Worm (Caenorhabditis elegans): Measurements from ENCODE around the gene srx-33.

srx-33 gene

ce11 chrV:7103247-7103646 is 15.4 kb downstream of the srx-33 start, which contains the start of gene odr-2:
Gene odr-2, plus strand, starts transcription at chrV:7103547.
- TF ChIP-seq cog-1 (tag; optimal IDR thresholded peaks at IDR 0.05) = no peak
- TF ChIP-seq ztf-29 (GFP tag; IDR thresholded peaks at IDR 0.05) = no peak
- no peak for TF ChIP-seq med-1 (GFP tag; optimal IDR thresholded peaks at IDR 0.05; ENCODE audit: insufficient read depth)
- TF ChIP-seq ztf-23 (GFP tag; IDR thresholded peaks at IDR 0.05) = no peak
- no peak for TF ChIP-seq klf-2 (GFP tag; conservative IDR thresholded peaks at IDR 0.05)

ce11 chrV:7096811-7097210 is 21.9 kb downstream of the srx-33 start:
- TF ChIP-seq flt-1 (GFP tag; IDR thresholded peaks at IDR 0.05) = no peak
- no peak for TF ChIP-seq klf-2 (GFP tag; conservative IDR thresholded peaks at IDR 0.05)
- TF ChIP-seq cog-1 (tag; optimal IDR thresholded peaks at IDR 0.05) = no peak
- TF ChIP-seq med-1 (GFP tag; optimal IDR thresholded peaks at IDR 0.05; ENCODE audit: insufficient read depth) = no peak
- no peak for TF ChIP-seq ztf-29 (GFP tag; IDR thresholded peaks at IDR 0.05)
- no peak for TF ChIP-seq T22C8.4 (GFP tag; IDR thresholded peaks at IDR 0.05)
- no peak for TF ChIP-seq ref-1 (GFP tag; conservative IDR thresholded peaks at IDR 0.05)

- no peak for TF ChIP-seq ref-1 (GFP tag; conservative IDR thresholded peaks at IDR 0.05)
- no peak for TF ChIP-seq T22C8.4 (GFP tag; IDR thresholded peaks at IDR 0.05)
- no peak for TF ChIP-seq med-1 (GFP tag; optimal IDR thresholded peaks at IDR 0.05; ENCODE audit: insufficient read depth)
- TF ChIP-seq tab-1 (GFP tag; IDR thresholded peaks at IDR 0.05) = no peak
- no peak for TF ChIP-seq ztf-23 (GFP tag; IDR thresholded peaks at IDR 0.05)
- no peak for TF ChIP-seq flt-1 (GFP tag; IDR thresholded peaks at IDR 0.05)
- TF ChIP-seq cog-1 (tag; optimal IDR thresholded peaks at IDR 0.05) = no peak
- TF ChIP-seq ztf-29 (GFP tag; IDR thresholded peaks at IDR 0.05) = no peak
- TF ChIP-seq klf-2 (GFP tag; conservative IDR thresholded peaks at IDR 0.05) = no peak
Observed at ce11 chrV:7096129-7096730, 22.5 kb downstream of the srx-33 start.

- TF ChIP-seq flt-1 (GFP tag; IDR thresholded peaks at IDR 0.05) (no peak), T22C8.4 (GFP tag; IDR thresholded peaks at IDR 0.05) (no peak), tab-1 (GFP tag; IDR thresholded peaks at IDR 0.05) (no peak), ref-1 (GFP tag; conservative IDR thresholded peaks at IDR 0.05) (no peak), klf-2 (GFP tag; conservative IDR thresholded peaks at IDR 0.05) (no peak), ztf-23 (GFP tag; IDR thresholded peaks at IDR 0.05) (no peak), med-1 (GFP tag; optimal IDR thresholded peaks at IDR 0.05; ENCODE audit: insufficient read depth) (no peak), cog-1 (tag; optimal IDR thresholded peaks at IDR 0.05) (no peak), ztf-29 (GFP tag; IDR thresholded peaks at IDR 0.05) (no peak)
Observed at ce11 chrV:7095254-7095990, 23.3 kb downstream of the srx-33 start.

- TF ChIP-seq T22C8.4 (GFP tag; IDR thresholded peaks at IDR 0.05) (peak; percentile 38; the same call in 1 of the 2 replicates), ref-1 (GFP tag; conservative IDR thresholded peaks at IDR 0.05) (no peak)
Observed at ce11 chrV:7093720-7094401, 24.8 kb downstream of the srx-33 start, which contains the start of gene nhr-135. Gene nhr-135, minus strand, starts transcription at chrV:7093770.

ce11 chrV:7091287-7091686 is 27.4 kb downstream of the srx-33 start, which contains the start of gene nhr-286:
Gene nhr-286, minus strand, starts transcription at chrV:7091610.
- TF ChIP-seq T22C8.4 (GFP tag; IDR thresholded peaks at IDR 0.05) = no peak
- no peak for TF ChIP-seq klf-2 (GFP tag; conservative IDR thresholded peaks at IDR 0.05)
- TF ChIP-seq ztf-23 (GFP tag; IDR thresholded peaks at IDR 0.05) = no peak
- no peak for TF ChIP-seq flt-1 (GFP tag; IDR thresholded peaks at IDR 0.05)
- TF ChIP-seq ref-1 (GFP tag; conservative IDR thresholded peaks at IDR 0.05) = no peak
- TF ChIP-seq ztf-29 (GFP tag; IDR thresholded peaks at IDR 0.05) = no peak
- no peak for TF ChIP-seq tab-1 (GFP tag; IDR thresholded peaks at IDR 0.05)
- TF ChIP-seq med-1 (GFP tag; optimal IDR thresholded peaks at IDR 0.05; ENCODE audit: insufficient read depth) = no peak
- no peak for TF ChIP-seq cog-1 (tag; optimal IDR thresholded peaks at IDR 0.05)

ce11 chrV:7089217-7089616 is 29.5 kb downstream of the srx-33 start:
- no peak for TF ChIP-seq cog-1 (tag; optimal IDR thresholded peaks at IDR 0.05)

- no peak for TF ChIP-seq flt-1 (GFP tag; IDR thresholded peaks at IDR 0.05)
- TF ChIP-seq ref-1 (GFP tag; conservative IDR thresholded peaks at IDR 0.05) = no peak
- TF ChIP-seq klf-2 (GFP tag; conservative IDR thresholded peaks at IDR 0.05) = no peak
- TF ChIP-seq ztf-23 (GFP tag; IDR thresholded peaks at IDR 0.05) = no peak
- no peak for TF ChIP-seq tab-1 (GFP tag; IDR thresholded peaks at IDR 0.05)
- TF ChIP-seq ztf-29 (GFP tag; IDR thresholded peaks at IDR 0.05) = no peak
- no peak for TF ChIP-seq cog-1 (tag; optimal IDR thresholded peaks at IDR 0.05)
- TF ChIP-seq T22C8.4 (GFP tag; IDR thresholded peaks at IDR 0.05) = no peak
- TF ChIP-seq med-1 (GFP tag; optimal IDR thresholded peaks at IDR 0.05; ENCODE audit: insufficient read depth) = no peak
Observed at ce11 chrV:7087340-7087739, 31.4 kb downstream of the srx-33 start.

ce11 chrV:7085518-7086104 is 33.1 kb downstream of the srx-33 start, which contains the start of gene VC5.2:
Gene VC5.2, plus strand, starts transcription at chrV:7085956.
- TF ChIP-seq ref-1 (GFP tag; conservative IDR thresholded peaks at IDR 0.05) (no peak), tab-1 (GFP tag; IDR thresholded peaks at IDR 0.05) (no peak), klf-2 (GFP tag; conservative IDR thresholded peaks at IDR 0.05) (no peak), flt-1 (GFP tag; IDR thresholded peaks at IDR 0.05) (no peak), ztf-23 (GFP tag; IDR thresholded peaks at IDR 0.05) (no peak), cog-1 (tag; optimal IDR thresholded peaks at IDR 0.05) (no peak), med-1 (GFP tag; optimal IDR thresholded peaks at IDR 0.05; ENCODE audit: insufficient read depth) (no peak), ztf-29 (GFP tag; IDR thresholded peaks at IDR 0.05) (no peak), T22C8.4 (GFP tag; IDR thresholded peaks at IDR 0.05) (no peak)

Data from whole organism, midembryonic.